Worm (Caenorhabditis elegans): ENCODE results near the gene C01B10.6.
A peak's percentile ranks its signal among the peaks of the same experiment; 100 is the strongest.

The C01B10.6 gene

DNA sequence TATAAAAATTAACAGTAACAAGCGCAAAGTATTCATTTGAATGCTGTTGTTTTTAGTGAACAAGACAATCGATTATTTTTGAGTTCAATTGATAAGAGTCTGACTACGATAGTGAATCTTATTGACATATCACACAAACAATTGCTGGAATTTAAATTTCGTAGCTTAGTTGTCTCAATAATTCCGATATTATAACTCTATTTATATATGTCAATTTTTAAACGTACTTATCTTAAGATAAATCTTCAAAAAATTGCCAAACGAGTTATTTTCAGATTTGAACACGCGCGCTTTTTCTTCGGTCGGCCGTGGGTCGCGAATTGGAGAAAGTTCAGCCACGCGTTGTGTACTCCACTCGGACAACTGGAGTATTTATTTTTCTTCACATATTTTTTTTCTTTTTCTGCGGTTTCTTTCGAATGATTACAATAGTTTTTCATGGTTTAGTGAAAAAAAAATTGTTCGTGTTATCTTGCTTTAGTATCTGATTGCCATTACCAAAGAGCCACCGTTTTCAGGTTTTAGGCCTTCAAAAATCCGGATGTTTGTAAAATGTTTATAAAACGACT is 8.2 kb upstream of the C01B10.6 start, which contains the start of the genes cest-5.1 and C01B10.9 (continued):
- TF ChIP-seq rcor-1 (GFP tag; IDR thresholded peaks at IDR 0.05) (0 out of 2 replicates have a peak, but pooled peaks have one; percentile 44), snpc-1.1 (tag; optimal IDR thresholded peaks at IDR 0.05; ENCODE audit: insufficient read depth) (peak; percentile 2), lin-40 (tag; optimal IDR thresholded peaks at IDR 0.05) (peak; percentile 45), dpl-1 (GFP tag; optimal IDR thresholded peaks at IDR 0.05) (peak; percentile 76), Y53G8AR.9 (GFP tag; conservative IDR thresholded peaks at IDR 0.05) (no peak), ceh-27 (GFP tag; optimal IDR thresholded peaks at IDR 0.05) (peak; percentile 60), K12H6.12 (tag; optimal IDR thresholded peaks at IDR 0.05) (peak; percentile 48), F39B2.1 (GFP tag; IDR thresholded peaks at IDR 0.05) (0 out of 2 replicates have a peak, but pooled peaks have one; percentile 47), efl-1 (GFP tag; optimal IDR thresholded peaks at IDR 0.05) (peak; percentile 72)

DNA sequence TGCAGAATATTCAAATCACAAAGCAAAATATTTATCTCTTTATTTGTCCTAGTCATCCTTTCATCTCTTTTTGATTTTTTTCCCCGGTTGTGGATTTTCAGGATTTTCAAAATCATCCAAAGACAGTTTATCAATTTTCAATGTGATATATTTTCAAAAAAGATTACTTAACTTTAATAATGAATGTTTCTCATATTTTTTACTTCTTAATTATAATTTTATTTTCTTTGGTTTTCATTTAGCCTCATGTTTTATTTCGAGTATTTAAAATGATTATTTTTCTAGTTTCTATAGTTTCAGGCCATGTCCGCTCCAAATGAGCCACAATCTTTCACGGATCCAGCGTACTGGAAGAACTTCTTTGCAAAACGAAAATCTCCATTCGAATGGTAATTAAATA is 5.2 kb upstream of the C01B10.6 start, which contains the start of gene metl-13:
Gene metl-13 (plus strand): TSS at position 301 of the 400 bp plus-strand sequence.
- TF ChIP-seq snpc-4 (GFP tag; optimal IDR thresholded peaks at IDR 0.05) (no peak), snpc-4 (tag; optimal IDR thresholded peaks at IDR 0.05) (peak in 1 of 4 experiments; percentile 55), ztf-26 (tag; optimal IDR thresholded peaks at IDR 0.05) (no peak), ceh-40 (GFP tag; IDR thresholded peaks at IDR 0.05) (no peak)

DNA sequence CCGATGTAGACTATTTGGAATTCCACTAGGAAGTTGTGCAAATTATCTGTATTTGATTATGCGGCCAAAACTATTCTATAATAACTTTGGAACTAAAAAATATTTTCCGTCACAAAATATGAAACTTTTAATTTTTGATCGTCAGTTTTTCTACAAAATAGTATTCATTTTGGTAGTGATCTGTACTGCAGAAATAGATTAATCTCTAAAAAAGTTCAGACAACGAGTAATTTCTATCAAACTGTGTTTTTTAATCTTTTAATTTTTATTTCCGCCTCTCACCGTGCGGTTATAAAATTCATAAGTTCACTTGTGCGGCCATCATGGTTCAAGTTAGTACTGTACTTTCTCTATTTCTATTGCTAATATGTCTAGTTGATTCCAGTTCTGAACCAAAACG is 1.7 kb upstream of the C01B10.6 start, which contains the start of gene C01B10.7:
Gene C01B10.7 (plus strand): TSS at position 301 of the 400 bp plus-strand sequence.
- TF ChIP-seq C17E4.6 (GFP tag; IDR thresholded peaks at IDR 0.05): no peak
- no peak for TF ChIP-seq K11D2.4 (GFP tag; IDR thresholded peaks at IDR 0.05)
- TF ChIP-seq bed-2 (GFP tag; IDR thresholded peaks at IDR 0.05): no peak
- no peak for TF ChIP-seq D2030.7 (GFP tag; IDR thresholded peaks at IDR 0.05)
- TF ChIP-seq B0261.1 (tag; optimal IDR thresholded peaks at IDR 0.05): no peak
- no peak for TF ChIP-seq ceh-100 (GFP tag; IDR thresholded peaks at IDR 0.05)

DNA sequence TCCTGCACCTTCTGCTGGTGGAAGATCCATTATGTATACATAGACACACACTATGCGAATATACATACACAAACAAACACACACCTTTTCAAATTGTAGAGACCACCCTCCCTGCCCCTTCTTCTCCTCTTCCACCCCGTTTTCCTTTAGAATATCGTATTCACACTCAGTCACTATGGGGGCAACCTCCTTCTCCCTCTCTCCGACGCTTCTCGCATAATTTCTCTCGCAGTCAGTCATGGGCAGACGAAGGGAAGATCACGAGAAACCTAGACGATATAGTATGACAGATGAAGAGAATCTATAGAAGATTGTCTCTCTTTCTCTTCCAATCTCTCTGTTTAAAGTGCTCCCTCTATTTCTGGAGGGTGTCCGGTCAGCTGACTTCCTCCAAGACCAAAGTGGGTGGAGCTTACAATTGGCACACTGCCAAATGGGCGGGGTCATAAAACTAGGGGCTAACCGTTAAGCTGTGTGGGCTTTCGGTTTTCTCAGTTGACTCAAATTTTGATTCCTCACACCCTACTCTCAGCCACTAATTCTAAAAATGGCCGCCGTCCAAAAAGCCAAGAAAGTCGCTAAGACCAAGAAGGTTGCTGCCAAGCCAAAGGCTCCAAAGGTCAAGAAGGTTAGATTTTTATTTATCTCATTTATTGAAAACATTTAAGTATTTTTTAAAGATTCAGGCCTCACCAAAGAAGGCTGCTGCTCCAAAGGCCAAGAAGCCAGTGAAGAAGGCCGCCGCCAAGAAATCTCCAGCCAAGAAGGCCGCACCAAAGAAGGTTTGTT is 6.1 kb downstream of the C01B10.6 start, which contains the start of gene hil-7:
Gene hil-7 (plus strand): TSS at position 446 of the 789 bp plus-strand sequence.
- TF ChIP-seq ceh-27 (GFP tag; optimal IDR thresholded peaks at IDR 0.05) (peak; percentile 43), mcd-1 (GFP tag; IDR thresholded peaks at IDR 0.05) (peak; percentile 28; the same call in 1 of the 2 replicates), B0336.3 (GFP tag; IDR thresholded peaks at IDR 0.05) (peak; percentile 54; the same call in 1 of the 2 replicates), attf-5 (GFP tag; optimal IDR thresholded peaks at IDR 0.05) (peak; percentile 17), hmg-20 (GFP tag; IDR thresholded peaks at IDR 0.05) (no peak), hrde-1 (tag; optimal IDR thresholded peaks at IDR 0.05; ENCODE audit: borderline replicate concordance) (no peak), hmg-1.2 (GFP tag; IDR thresholded peaks at IDR 0.05) (peak; percentile 48; the same call in 1 of the 2 replicates)

DNA sequence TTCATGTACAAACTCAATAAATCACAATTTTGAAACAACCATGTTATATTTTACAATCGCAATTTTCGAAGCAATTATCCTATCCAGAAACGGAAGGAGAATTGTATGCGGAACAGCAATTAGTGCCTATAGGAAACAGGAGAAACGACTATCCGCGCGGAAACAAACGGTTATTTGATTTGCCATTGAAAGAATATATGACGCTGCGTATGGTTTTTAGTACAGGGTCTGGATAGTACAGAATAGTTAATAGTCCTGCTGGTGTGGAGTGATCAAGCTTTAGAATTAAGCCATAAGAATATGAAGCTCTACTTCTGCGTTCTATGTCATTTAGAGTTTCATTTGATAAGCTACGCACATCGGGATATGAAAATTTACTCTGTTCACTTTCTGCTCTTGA is 6.9 kb downstream of the C01B10.6 start:
- no peak for TF ChIP-seq ccch-3 (GFP tag; optimal IDR thresholded peaks at IDR 0.05)

DNA sequence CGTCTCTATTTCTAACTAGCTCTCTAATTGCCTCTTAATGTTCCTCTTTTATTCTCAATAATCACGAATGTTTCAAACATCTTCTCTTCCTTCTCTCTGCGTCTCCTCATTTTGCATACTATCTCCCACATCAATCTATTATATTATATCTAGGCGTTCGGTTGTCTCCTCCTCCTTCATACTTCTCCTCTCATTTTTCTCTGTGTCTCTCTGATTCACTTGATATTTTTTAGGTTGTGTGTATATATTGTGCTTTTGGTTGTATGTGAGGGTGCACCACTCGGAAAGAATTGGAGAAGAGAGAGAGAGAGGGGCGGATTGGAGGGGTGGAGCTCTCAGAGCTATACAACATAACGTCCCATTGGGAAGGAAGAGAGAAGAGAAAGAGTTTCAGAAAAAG is 8.6 kb downstream of the C01B10.6 start:
- TF ChIP-seq hmg-1.2 (GFP tag; IDR thresholded peaks at IDR 0.05) (peak; percentile 77), atf-7 (tag; optimal IDR thresholded peaks at IDR 0.05) (no peak)

Data from whole organism, young adult.